Fruit fly (Drosophila melanogaster) whole organism, embryonic: ENCODE data around the gene Rsph3.

ENCODE experiments used
- CG10267 ChIP-seq: fragments of 200-800 bp; sonication (Bioruptor generic); optimal IDR thresholded peaks from 2 replicates; lab custom pipeline; 2018; ENCODE audit warnings: missing biosample characterization, mild to moderate bottlenecking, missing genetic modification characterization, moderate library complexity
- CG10366 ChIP-seq: fragments of 200-800 bp; sonication (Bioruptor generic); IDR thresholded peaks from 2 replicates; pipeline ENCODE4 v1.3.6; 2022; ENCODE audit warnings: missing biosample characterization, missing genetic modification characterization
- CG14014 ChIP-seq: fragments of 200-800 bp; sonication (Bioruptor generic); IDR thresholded peaks from 2 replicates; pipeline ENCODE4 v1.3.6; 2022; ENCODE audit warnings: missing biosample characterization, missing genetic modification characterization
- CG14441 ChIP-seq: fragments of 200-800 bp; sonication (Bioruptor generic); IDR thresholded peaks from 2 replicates; pipeline ENCODE4 v1.3.6; 2022; ENCODE audit warnings: missing biosample characterization, missing genetic modification characterization
- CG14667 ChIP-seq: fragments of 200-800 bp; sonication (Bioruptor generic); IDR thresholded peaks from 2 replicates; pipeline ENCODE4 v1.3.6; 2022; ENCODE audit warnings: missing biosample characterization, missing genetic modification characterization
- CG17829 ChIP-seq: fragments of 200-800 bp; optimal IDR thresholded peaks from 2 replicates; lab custom pipeline; 2019; ENCODE audit warnings: missing biosample characterization, mild to moderate bottlenecking, missing genetic modification characterization, moderate library complexity
- CG2199 ChIP-seq: fragments of 200-800 bp; sonication (Bioruptor generic); IDR thresholded peaks from 3 replicates; pipeline ENCODE4 v1.3.6; 2022; ENCODE audit warnings: missing biosample characterization, missing genetic modification characterization
- CG2889 ChIP-seq: fragments of 200-800 bp; sonication (Bioruptor generic); IDR thresholded peaks from 3 replicates; pipeline ENCODE4 v1.3.6; 2022; ENCODE audit warnings: missing biosample characterization, missing genetic modification characterization
- CG30403 ChIP-seq: fragments of 200-800 bp; sonication (Bioruptor generic); optimal IDR thresholded peaks from 3 replicates; lab custom pipeline; 2016; ENCODE audit warnings: missing biosample characterization, missing genetic modification characterization
- CG32772 ChIP-seq: fragments of 200-800 bp; sonication (Bioruptor generic); IDR thresholded peaks from 2 replicates; pipeline ENCODE4 v1.3.6; 2022; ENCODE audit warnings: missing biosample characterization, missing genetic modification characterization
- CG3281 ChIP-seq: fragments of 200-800 bp; sonication (Bioruptor generic); optimal IDR thresholded peaks from 3 replicates; lab custom pipeline; 2017; ENCODE audit warnings: missing biosample characterization, mild to moderate bottlenecking, missing genetic modification characterization
- CG33213 ChIP-seq: fragments of 200-800 bp; sonication (Bioruptor generic); optimal IDR thresholded peaks from 3 replicates; lab custom pipeline; 2016; ENCODE audit warnings: missing biosample characterization, missing genetic modification characterization
- CG34422 ChIP-seq: fragments of 200-800 bp; sonication (Bioruptor generic); IDR thresholded peaks from 3 replicates; pipeline ENCODE4 v1.3.6; 2022; ENCODE audit warnings: missing biosample characterization, missing genetic modification characterization
- CG4404 ChIP-seq: fragments of 200-800 bp; sonication (Bioruptor generic); IDR thresholded peaks from 2 replicates; pipeline ENCODE4 v1.3.6; 2022; ENCODE audit warnings: missing biosample characterization, missing genetic modification characterization
- CG4617 ChIP-seq: fragments of 200-800 bp; sonication (Bioruptor generic); optimal IDR thresholded peaks from 3 replicates; lab custom pipeline; 2016; ENCODE audit warnings: missing biosample characterization, missing genetic modification characterization, borderline replicate concordance
- CG6689 ChIP-seq: fragments of 200-800 bp; sonication (Bioruptor generic); IDR thresholded peaks from 2 replicates; pipeline ENCODE4 v1.3.6; 2022; ENCODE audit warnings: missing biosample characterization, missing genetic modification characterization
- CG6765 ChIP-seq: fragments of 200-800 bp; sonication (Bioruptor generic); optimal IDR thresholded peaks from 3 replicates; lab custom pipeline; 2017; ENCODE audit warnings: missing biosample characterization, mild to moderate bottlenecking, missing genetic modification characterization
- CG9817 ChIP-seq: fragments of 200-800 bp; sonication (Bioruptor generic); optimal IDR thresholded peaks from 2 replicates; lab custom pipeline; 2018; ENCODE audit warnings: missing biosample characterization, mild to moderate bottlenecking, missing genetic modification characterization, moderate library complexity
- E2f1 ChIP-seq: fragments of 200-800 bp; sonication (Bioruptor generic); IDR thresholded peaks from 2 replicates; pipeline ENCODE4 v1.3.6; 2022; ENCODE audit warnings: missing biosample characterization, missing genetic modification characterization
- Ets97D ChIP-seq: fragments of 200-800 bp; sonication (Bioruptor generic); optimal IDR thresholded peaks from 3 replicates; lab custom pipeline; 2016; ENCODE audit warnings: missing biosample characterization, missing genetic modification characterization
- Hmr ChIP-seq: fragments of 200-800 bp; sonication (Bioruptor generic); optimal IDR thresholded peaks from 3 replicates; lab custom pipeline; 2017; ENCODE audit warnings: mild to moderate bottlenecking, missing biosample characterization, missing genetic modification reagents, missing genetic modification characterization
- Max ChIP-seq: fragments of 200-800 bp; sonication (Bioruptor generic); optimal IDR thresholded peaks from 2 replicates; lab custom pipeline; 2016; ENCODE audit warnings: missing biosample characterization, mild to moderate bottlenecking, missing genetic modification characterization
- NC2β ChIP-seq: fragments of 200-800 bp; sonication (Bioruptor generic); optimal IDR thresholded peaks from 2 replicates; lab custom pipeline; 2016; ENCODE audit warnings: missing biosample characterization, missing genetic modification characterization
- Oli ChIP-seq: fragments of 200-800 bp; sonication (Bioruptor generic); optimal IDR thresholded peaks from 2 replicates; lab custom pipeline; 2018; ENCODE audit warnings: missing biosample characterization, mild to moderate bottlenecking, missing genetic modification characterization, moderate library complexity
- Ravus ChIP-seq: fragments of 200-800 bp; sonication (Bioruptor generic); IDR thresholded peaks from 2 replicates; pipeline ENCODE4 v1.3.6; 2022; ENCODE audit warnings: missing biosample characterization, missing genetic modification characterization
- Sry-β ChIP-seq: fragments of 200-800 bp; sonication (Bioruptor generic); optimal IDR thresholded peaks from 2 replicates; lab custom pipeline; 2018; ENCODE audit warnings: missing biosample characterization, mild to moderate bottlenecking, missing genetic modification characterization, moderate library complexity
- bab2 ChIP-seq: fragments of 200-800 bp; sonication (Bioruptor generic); optimal IDR thresholded peaks from 2 replicates; lab custom pipeline; 2016; ENCODE audit warnings: missing biosample characterization, missing genetic modification characterization
- bcd ChIP-seq: fragments of 200-800 bp; sonication (Bioruptor generic); optimal IDR thresholded peaks from 2 replicates; lab custom pipeline; 2017; ENCODE audit warnings: missing biosample characterization, mild to moderate bottlenecking, missing genetic modification characterization
- cato ChIP-seq: fragments of 200-800 bp; sonication (Bioruptor generic); optimal IDR thresholded peaks from 2 replicates; lab custom pipeline; 2016; ENCODE audit warnings: missing biosample characterization, missing genetic modification characterization, borderline replicate concordance
- chm ChIP-seq: fragments of 200-800 bp; sonication (Bioruptor generic); IDR thresholded peaks from 2 replicates; pipeline ENCODE4 v1.3.6; 2022; ENCODE audit warnings: missing biosample characterization, missing genetic modification characterization
- ci ChIP-seq: fragments of 200-800 bp; sonication (Bioruptor generic); IDR thresholded peaks from 3 replicates; pipeline ENCODE4 v1.3.6; 2022; ENCODE audit warnings: missing biosample characterization, missing genetic modification characterization
- crol ChIP-seq: fragments of 200-800 bp; sonication (Bioruptor generic); IDR thresholded peaks from 2 replicates; pipeline ENCODE4 v1.3.6; 2022; ENCODE audit warnings: missing biosample characterization, missing genetic modification characterization
- cwo ChIP-seq: fragments of 200-800 bp; sonication (Bioruptor generic); optimal IDR thresholded peaks from 3 replicates; lab custom pipeline; 2017; ENCODE audit warnings: missing biosample characterization, missing genetic modification characterization, mild to moderate bottlenecking, moderate library complexity, missing genetic modification reagents
- dan ChIP-seq: fragments of 200-800 bp; sonication (Bioruptor generic); IDR thresholded peaks from 2 replicates; pipeline ENCODE4 v1.3.6; 2022; ENCODE audit warnings: missing biosample characterization, missing genetic modification characterization
- disco-r ChIP-seq: fragments of 200-800 bp; sonication (Bioruptor generic); optimal IDR thresholded peaks from 2 replicates; lab custom pipeline; 2016; ENCODE audit warnings: missing biosample characterization, missing genetic modification characterization
- dm ChIP-seq: fragments of 200-800 bp; sonication (Bioruptor generic); optimal IDR thresholded peaks from 3 replicates; lab custom pipeline; 2016; ENCODE audit warnings: missing biosample characterization, missing genetic modification characterization
- dmrt11E ChIP-seq: fragments of 200-800 bp; sonication (Bioruptor generic); optimal IDR thresholded peaks from 3 replicates; lab custom pipeline; 2018; ENCODE audit warnings: missing biosample characterization, mild to moderate bottlenecking, missing genetic modification characterization, moderate library complexity
- fru ChIP-seq: fragments of >200 bp; optimal IDR thresholded peaks from 2 replicates; lab custom pipeline; 2017
- fu2 ChIP-seq: fragments of 200-800 bp; sonication (Bioruptor generic); optimal IDR thresholded peaks from 2 replicates; lab custom pipeline; 2016; ENCODE audit warnings: missing biosample characterization, missing genetic modification characterization
- grn ChIP-seq: fragments of 200-800 bp; sonication (Bioruptor generic); optimal IDR thresholded peaks from 3 replicates; lab custom pipeline; 2017; ENCODE audit warnings: missing biosample characterization, missing genetic modification characterization
- kah ChIP-seq: fragments of 200-800 bp; sonication (Bioruptor generic); optimal IDR thresholded peaks from 2 replicates; lab custom pipeline; 2018; ENCODE audit warnings: missing biosample characterization, mild to moderate bottlenecking, missing genetic modification characterization
- prd ChIP-seq, 3 experiments: fragments of >200 bp in 2 of 3; fragments of 200-800 bp in 1 of 3; sonication (Bioruptor generic) in 1 of 3; optimal IDR thresholded peaks in 2 of 3; IDR thresholded peaks in 1 of 3; 2 replicates in 2 of 3; 3 replicates in 1 of 3; pipeline versions ENCODE4 v1.3.6 to Lab custom; 2017 to 2022; ENCODE audit warnings: missing biosample characterization in 1 of 3, missing genetic modification characterization in 1 of 3
- pum ChIP-seq: fragments of 200-800 bp; sonication (Bioruptor generic); optimal IDR thresholded peaks from 2 replicates; lab custom pipeline; 2016; ENCODE audit warnings: missing biosample characterization, missing genetic modification characterization
- run ChIP-seq: fragments of 200-800 bp; sonication (Bioruptor generic); optimal IDR thresholded peaks from 3 replicates; lab custom pipeline; 2018; ENCODE audit warnings: missing biosample characterization, mild to moderate bottlenecking, missing genetic modification characterization
- schlank ChIP-seq: fragments of 200-800 bp; sonication (Bioruptor generic); optimal IDR thresholded peaks from 2 replicates; lab custom pipeline; 2018; ENCODE audit warnings: missing biosample characterization, mild to moderate bottlenecking, missing genetic modification characterization
- sens-2 ChIP-seq: fragments of 200-800 bp; sonication (Bioruptor generic); IDR thresholded peaks from 2 replicates; pipeline ENCODE4 v1.3.6; 2022; ENCODE audit warnings: missing biosample characterization, missing genetic modification characterization
- stc ChIP-seq: fragments of 200-800 bp; sonication (Bioruptor generic); IDR thresholded peaks from 2 replicates; pipeline ENCODE4 v1.3.6; 2022; ENCODE audit warnings: missing biosample characterization, missing genetic modification characterization
- tna ChIP-seq: fragments of 200-800 bp; sonication (Bioruptor generic); IDR thresholded peaks from 2 replicates; pipeline ENCODE4 v1.3.6; 2022; ENCODE audit warnings: missing biosample characterization, missing genetic modification characterization; ENCODE audit not compliant: partially characterized antibody
- tup ChIP-seq: fragments of 200-800 bp; sonication (Bioruptor generic); optimal IDR thresholded peaks from 2 replicates; lab custom pipeline; 2016; ENCODE audit warnings: missing biosample characterization, mild to moderate bottlenecking, missing genetic modification characterization, moderate library complexity
- tx ChIP-seq: fragments of 200-800 bp; sonication (Bioruptor generic); optimal IDR thresholded peaks from 2 replicates; lab custom pipeline; 2016; ENCODE audit warnings: missing biosample characterization, missing genetic modification characterization

The Rsph3 gene

dm6 chr3L:6706723-6707591 lies 56.1 kb downstream of the Rsph3 start (continued):
- TF ChIP-seq CG17829 (tag; lab: Kevin White, UChicago) (no peak), schlank (tag; lab: Kevin White, UChicago) (no peak), bcd (no peak), CG32772 (no peak), bab2 (no peak), CG4617 (GFP tag; lab: Kevin White, UChicago) (no peak), pum (GFP tag; lab: Kevin White, UChicago) (no peak), CG4404 (GFP tag; lab: Robert Waterston, UW) (no peak), CG10267 (no peak), chm (GFP tag; lab: Robert Waterston, UW) (no peak), cwo (GFP tag; lab: Kevin White, UChicago) (peak; percentile 10), crol (GFP tag; lab: Robert Waterston, UW) (0 out of 2 replicates have a peak, but pooled peaks have one; percentile 19), Sry-β (GFP tag; lab: Kevin White, UChicago) (no peak), CG6689 (peak; percentile 36; the same call in 1 of the 2 replicates), disco-r (GFP tag; lab: Kevin White, UChicago) (no peak), tx (GFP tag; lab: Kevin White, UChicago) (no peak), kah (GFP tag; lab: Kevin White, UChicago) (no peak), ci (no peak), CG10366 (GFP tag; lab: Robert Waterston, UW) (no peak), CG6765 (GFP tag; lab: Kevin White, UChicago) (peak; percentile 22), CG3281 (GFP tag; lab: Kevin White, UChicago) (no peak), Ravus (GFP tag; lab: Robert Waterston, UW) (no peak), E2f1 (GFP tag; lab: Robert Waterston, UW) (no peak), Max (GFP tag; lab: Kevin White, UChicago) (no peak), CG14014 (no peak), sens-2 (no peak), Ets97D (GFP tag; lab: Kevin White, UChicago) (no peak), dm (no peak), NC2β (GFP tag; lab: Kevin White, UChicago) (no peak), cato (GFP tag; lab: Kevin White, UChicago) (no peak), fu2 (GFP tag; lab: Kevin White, UChicago) (no peak), CG2199 (no peak), CG33213 (GFP tag; lab: Kevin White, UChicago) (no peak), grn (no peak), tup (GFP tag; lab: Kevin White, UChicago) (no peak), tna (GFP tag; lab: Robert Waterston, UW) (no peak), CG9817 (tag; lab: Kevin White, UChicago) (peak; percentile 19), Hmr (GFP tag; lab: Kevin White, UChicago) (no peak), CG2889 (GFP tag; lab: Robert Waterston, UW) (no peak), CG30403 (GFP tag; lab: Kevin White, UChicago) (peak; percentile 18), dan (GFP tag; lab: Robert Waterston, UW) (no peak), prd (optimal IDR thresholded peaks at IDR 0.05; lab: Kevin White, UChicago) (no peak), prd (GFP tag; IDR thresholded peaks at IDR 0.05; lab: Robert Waterston, UW) (no peak), fru (lab: Kevin White, UChicago) (no peak), Oli (tag; lab: Kevin White, UChicago) (peak; percentile 13), CG14441 (no peak), run (no peak), CG34422 (GFP tag; lab: Robert Waterston, UW) (no peak), dmrt11E (tag; lab: Kevin White, UChicago) (no peak), stc (GFP tag; lab: Robert Waterston, UW) (0 out of 2 replicates have a peak, but pooled peaks have one; percentile 35), CG14667 (no peak)
